Fruit fly (Drosophila melanogaster) whole organism, prepupa: ENCODE measurements around the gene Pif1B.

Source experiments
- Gug ChIP-seq: fragments of 200-800 bp; sonication (Bioruptor generic); IDR thresholded peaks from 2 replicates; pipeline ENCODE4 v1.3.6; 2022; ENCODE audit warnings: missing biosample characterization, missing genetic modification characterization
- fd59A ChIP-seq: fragments of 200-800 bp; sonication (Bioruptor generic); optimal IDR thresholded peaks from 2 replicates; lab custom pipeline; 2017; ENCODE audit warnings: missing biosample characterization, mild to moderate bottlenecking, missing genetic modification characterization, missing genetic modification reagents
- lz ChIP-seq: fragments of 200-800 bp; sonication (Bioruptor generic); optimal IDR thresholded peaks from 3 replicates; lab custom pipeline; 2016; ENCODE audit warnings: missing biosample characterization, missing genetic modification characterization
- svp ChIP-seq: fragments of 200-800 bp; sonication (Bioruptor generic); peaks from one replicate; lab custom pipeline; 2016; ENCODE audit warnings: missing biosample characterization, missing genetic modification characterization

DNA sequence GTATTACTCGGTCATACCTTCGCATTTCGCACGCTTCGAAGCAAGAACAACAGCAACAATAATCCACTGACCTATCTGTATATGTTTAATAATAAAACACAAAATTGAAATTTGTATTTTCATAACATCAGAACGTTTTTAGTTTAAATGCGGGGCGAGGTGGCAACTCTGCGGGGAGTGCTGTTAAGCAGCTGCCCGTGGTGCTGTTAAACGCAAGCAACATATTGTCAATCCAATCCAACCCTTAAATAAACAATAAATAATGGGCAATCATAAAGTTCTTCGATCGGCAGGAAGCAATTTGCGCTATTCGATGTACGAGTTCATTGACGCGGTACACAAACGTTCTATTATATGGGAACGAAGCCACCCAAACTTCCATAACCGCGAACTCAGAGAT, 5.1 kb upstream of the Pif1B start, which contains the start of gene hng2:
- TF ChIP-seq fd59A (GFP tag; lab: Kevin White, UChicago), result no peak
- TF ChIP-seq Gug, result no peak
- no peak for TF ChIP-seq lz
- no peak for TF ChIP-seq svp
